Worm (Caenorhabditis elegans) whole organism, L4/young adult: ENCODE results near the gene ZK1290.10.

Experiments
- W03F9.2 ChIP-seq: fragments of 150-350 bp; optimal IDR thresholded peaks from 2 replicates; lab custom pipeline; 2014; ENCODE audit warnings: missing biosample characterization, missing genetic modification characterization
- him-1 ChIP-seq: sonication (generic microtip); optimal IDR thresholded peaks from 2 replicates; lab custom pipeline; 2016; ENCODE audit warnings: missing genotype, missing genetic modification reagents, missing genetic modification characterization, missing compliant biosample characterization

DNA sequence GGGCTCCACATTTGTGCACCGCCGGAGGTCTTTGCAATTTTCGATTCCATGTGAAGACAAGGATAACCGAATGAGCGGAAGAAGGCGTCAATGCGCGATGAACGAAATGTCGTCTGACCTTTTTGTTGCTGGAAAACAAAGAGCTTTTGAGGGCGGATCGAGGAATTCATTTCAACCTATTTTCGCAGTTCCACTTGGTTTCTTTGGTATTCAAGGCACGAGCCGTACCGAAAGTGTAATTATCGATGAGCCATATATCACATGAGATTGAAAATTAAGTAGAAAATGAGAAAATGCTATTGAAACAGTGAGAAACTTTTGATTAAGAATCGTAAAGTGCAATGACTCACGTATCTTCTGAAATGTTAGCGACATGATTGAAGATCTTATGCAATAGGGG lies 34.5 kb downstream of the ZK1290.10 start, which contains the start of gene glb-9:
- TF ChIP-seq W03F9.2 (tag; lab: Kevin White, UChicago) = no peak
- TF ChIP-seq him-1 (tag; lab: Kevin White, UChicago) = no peak
